Fruit fly (Drosophila melanogaster) whole organism, wandering third instar larva: ENCODE results near the gene SecS.

Source experiments
- Abd-B ChIP-seq: fragments of >200 bp; optimal IDR thresholded peaks from 2 replicates; lab custom pipeline; 2017; ENCODE audit warnings: missing biosample characterization, missing genetic modification characterization
- CG32264 ChIP-seq: fragments of 200-800 bp; sonication (Bioruptor generic); optimal IDR thresholded peaks from 2 replicates; lab custom pipeline; 2016; ENCODE audit warnings: missing biosample characterization, missing genetic modification characterization
- CG9705 ChIP-seq: fragments of 200-800 bp; sonication (Bioruptor generic); optimal IDR thresholded peaks from 2 replicates; lab custom pipeline; 2018; ENCODE audit warnings: missing biosample characterization, mild to moderate bottlenecking, missing genetic modification characterization
- Dfd ChIP-seq: fragments of >200 bp; optimal IDR thresholded peaks from 2 replicates; lab custom pipeline; 2017; ENCODE audit warnings: missing biosample characterization, missing genetic modification characterization
- Dif ChIP-seq: fragments of 200-275, 200-300 bp; sonication (Bioruptor generic); optimal IDR thresholded peaks from 2 replicates; lab custom pipeline; 2018; ENCODE audit warnings: missing biosample characterization, missing genetic modification characterization; ENCODE audit not compliant: partially characterized antibody
- GATAd ChIP-seq: sonication (Bioruptor generic); optimal IDR thresholded peaks from 2 replicates; lab custom pipeline; 2016; ENCODE audit warnings: missing biosample characterization, missing genetic modification characterization
- HLH106 ChIP-seq: fragments of 200-800 bp; optimal IDR thresholded peaks from 3 replicates; lab custom pipeline; 2019; ENCODE audit warnings: missing biosample characterization, mild to moderate bottlenecking, missing genetic modification characterization, moderate library complexity
- Hnf4 ChIP-seq: fragments of 200-800 bp; sonication (Bioruptor generic); optimal IDR thresholded peaks from 2 replicates; lab custom pipeline; 2016; ENCODE audit warnings: missing biosample characterization, mild to moderate bottlenecking, missing genetic modification characterization
- Hr78 ChIP-seq: fragments of >200 bp; optimal IDR thresholded peaks from 2 replicates; lab custom pipeline; 2017; ENCODE audit warnings: missing biosample characterization, missing genetic modification characterization
- Hr83 ChIP-seq: fragments of 200-300 bp; sonication (Bioruptor generic); optimal IDR thresholded peaks from 2 replicates; lab custom pipeline; 2016; ENCODE audit warnings: missing biosample characterization, mild to moderate bottlenecking, missing genetic modification characterization, moderate library complexity; ENCODE audit not compliant: poor library complexity, severe bottlenecking
- Jra ChIP-seq: sonication (Bioruptor generic); optimal IDR thresholded peaks from 2 replicates; lab custom pipeline; 2016; ENCODE audit warnings: missing biosample characterization, missing genetic modification characterization
- Myc ChIP-seq: fragments of >200 bp; optimal IDR thresholded peaks from 2 replicates; lab custom pipeline; 2017
- N ChIP-seq: fragments of >200 bp; optimal IDR thresholded peaks from 2 replicates; lab custom pipeline; 2018; ENCODE audit warnings: missing biosample characterization, missing external identifiers, missing genetic modification characterization
- OdsH ChIP-seq: fragments of 200-800 bp; sonication (Bioruptor generic); optimal IDR thresholded peaks from 2 replicates; lab custom pipeline; 2016; ENCODE audit warnings: missing biosample characterization, mild to moderate bottlenecking, missing genetic modification characterization
- Sp1 ChIP-seq: fragments of 200-800 bp; sonication (Bioruptor generic); optimal IDR thresholded peaks from 3 replicates; lab custom pipeline; 2019; ENCODE audit warnings: missing biosample characterization, mild to moderate bottlenecking, missing genetic modification characterization, moderate library complexity
- Vsx2 ChIP-seq: fragments of 200-300, 225-300 bp; sonication (Bioruptor generic); optimal IDR thresholded peaks from 2 replicates; lab custom pipeline; 2018; ENCODE audit warnings: missing biosample characterization, missing genetic modification characterization; ENCODE audit not compliant: partially characterized antibody
- br ChIP-seq: fragments of 200-800 bp; sonication (Bioruptor generic); optimal IDR thresholded peaks from 2 replicates; lab custom pipeline; 2016; ENCODE audit warnings: missing biosample characterization, missing genetic modification characterization
- brk ChIP-seq: fragments of 200-800 bp; sonication (Bioruptor generic); optimal IDR thresholded peaks from 2 replicates; lab custom pipeline; 2016; ENCODE audit warnings: missing biosample characterization, mild to moderate bottlenecking, missing genetic modification characterization
- dl ChIP-seq, 2 experiments: fragments of 175-275, 200-275 bp in 1 of 2; fragments of 200-275 bp in 1 of 2; sonication (Bioruptor generic); optimal IDR thresholded peaks; lab custom pipeline; 2018; ENCODE audit warnings: mild to moderate bottlenecking in 2 of 2, missing biosample characterization in 2 of 2, missing genetic modification characterization in 2 of 2, moderate library complexity in 2 of 2; ENCODE audit not compliant: partially characterized antibody in 2 of 2, insufficient read depth in 1 of 2
- dmrt93B ChIP-seq: fragments of 200-800 bp; sonication (Bioruptor generic); optimal IDR thresholded peaks from 2 replicates; lab custom pipeline; 2018; ENCODE audit warnings: missing biosample characterization, mild to moderate bottlenecking, missing genetic modification characterization
- dsf ChIP-seq: sonication (Bioruptor generic); optimal IDR thresholded peaks from 2 replicates; lab custom pipeline; 2016; ENCODE audit warnings: missing biosample characterization, missing genetic modification characterization, borderline replicate concordance
- ey ChIP-seq: fragments of 200-800 bp; sonication (Bioruptor generic); optimal IDR thresholded peaks from 2 replicates; lab custom pipeline; 2016; ENCODE audit warnings: missing biosample characterization, missing genetic modification characterization
- foxo ChIP-seq, 2 experiments: fragments of 200-800 bp; sonication (Bioruptor generic); optimal IDR thresholded peaks; 2 replicates in 1 of 2; 3 replicates in 1 of 2; lab custom pipeline; 2016 to 2017; ENCODE audit warnings: missing biosample characterization in 2 of 2, missing genetic modification characterization in 2 of 2
- fru ChIP-seq: fragments of 200-800 bp; sonication (Bioruptor generic); optimal IDR thresholded peaks from 3 replicates; lab custom pipeline; 2016; ENCODE audit warnings: missing biosample characterization, mild to moderate bottlenecking, missing genetic modification characterization
- h ChIP-seq: fragments of 200-800 bp; sonication (Bioruptor generic); optimal IDR thresholded peaks from 3 replicates; lab custom pipeline; 2016; ENCODE audit warnings: missing biosample characterization, mild to moderate bottlenecking, missing genetic modification characterization
- jim ChIP-seq: fragments of 175-275, 200-325 bp; sonication (Bioruptor generic); optimal IDR thresholded peaks from 2 replicates; lab custom pipeline; 2016; ENCODE audit warnings: missing biosample characterization, mild to moderate bottlenecking, missing genetic modification characterization
- lola ChIP-seq: fragments of >200 bp; optimal IDR thresholded peaks from 2 replicates; lab custom pipeline; 2017; ENCODE audit warnings: missing biosample characterization, missing genetic modification characterization
- pan ChIP-seq: fragments of >200 bp; optimal IDR thresholded peaks from 2 replicates; lab custom pipeline; 2017
- psq ChIP-seq: fragments of 200-800 bp; sonication (Bioruptor generic); optimal IDR thresholded peaks from 3 replicates; lab custom pipeline; 2017; ENCODE audit warnings: missing biosample characterization, mild to moderate bottlenecking, missing genetic modification characterization, moderate library complexity
- rgr ChIP-seq: fragments of 200-800 bp; sonication (Bioruptor generic); optimal IDR thresholded peaks from 3 replicates; lab custom pipeline; 2016; ENCODE audit warnings: missing biosample characterization, mild to moderate bottlenecking, missing genetic modification characterization
- sage ChIP-seq: fragments of 200-800 bp; sonication (Bioruptor generic); optimal IDR thresholded peaks from 2 replicates; lab custom pipeline; 2016; ENCODE audit warnings: missing biosample characterization, mild to moderate bottlenecking, missing genetic modification characterization
- sv ChIP-seq: fragments of 200-800 bp; sonication (Bioruptor generic); optimal IDR thresholded peaks from 3 replicates; lab custom pipeline; 2016; ENCODE audit warnings: missing biosample characterization, missing genetic modification characterization
- tai ChIP-seq: sonication (Bioruptor generic); optimal IDR thresholded peaks from 2 replicates; lab custom pipeline; 2016; ENCODE audit warnings: missing biosample characterization, missing genetic modification characterization
- usp ChIP-seq: fragments of >200 bp; optimal IDR thresholded peaks from 2 replicates; lab custom pipeline; 2017; ENCODE audit warnings: missing biosample characterization, missing genetic modification characterization
- woc ChIP-seq: sonication (Bioruptor generic); optimal IDR thresholded peaks from 2 replicates; lab custom pipeline; 2016; ENCODE audit warnings: missing biosample characterization, mild to moderate bottlenecking, missing genetic modification characterization

SecS gene

dm6 chr3R:5572900-5573665 lies 28.1 kb upstream of the SecS start (continued):
- TF ChIP-seq jim = no peak
- TF ChIP-seq sv = no peak
- no peak for TF ChIP-seq Hr78 (GFP tag; lab: Kevin White, UChicago)
- TF ChIP-seq CG32264 (GFP tag; lab: Kevin White, UChicago) = no peak
- TF ChIP-seq rgr = no peak
- no peak for TF ChIP-seq psq (GFP tag; lab: Kevin White, UChicago)
- TF ChIP-seq CG9705 (GFP tag; lab: Kevin White, UChicago) = no peak
- no peak for TF ChIP-seq Hnf4 (GFP tag; lab: Kevin White, UChicago)
- no peak for TF ChIP-seq dl (GFP tag; optimal IDR thresholded peaks at IDR 0.05; lab: Kevin White, UChicago; ENCODE audit: insufficient read depth in 1 of 2, partially characterized antibody in 2 of 2)
- peak; percentile 30 for TF ChIP-seq HLH106 (tag; lab: Kevin White, UChicago)
- no peak for TF ChIP-seq sage (GFP tag; lab: Kevin White, UChicago)
- TF ChIP-seq foxo (GFP tag; optimal IDR thresholded peaks at IDR 0.05; lab: Kevin White, UChicago) = peak in 1 of 2 experiments; percentile 26
- TF ChIP-seq pan (lab: Kevin White, UChicago) = no peak
- no peak for TF ChIP-seq Dfd (GFP tag; lab: Kevin White, UChicago)

dm6 chr3R:5573883-5574282 lies 27.4 kb upstream of the SecS start:
- peak; percentile 4 for TF ChIP-seq br (GFP tag; lab: Kevin White, UChicago)
- no peak for TF ChIP-seq sv

- TF ChIP-seq foxo (GFP tag; optimal IDR thresholded peaks at IDR 0.05; lab: Kevin White, UChicago) (no peak), brk (GFP tag; lab: Kevin White, UChicago) (no peak), Vsx2 (GFP tag; lab: Kevin White, UChicago) (no peak), jim (peak; percentile 58), br (GFP tag; lab: Kevin White, UChicago) (no peak), ey (GFP tag; lab: Kevin White, UChicago) (peak; percentile 34), Hr83 (GFP tag; lab: Kevin White, UChicago) (peak; percentile 88), Hnf4 (GFP tag; lab: Kevin White, UChicago) (no peak), woc (GFP tag; lab: Kevin White, UChicago) (no peak), Jra (no peak), h (GFP tag; lab: Kevin White, UChicago) (peak; percentile 54), Myc (lab: Kevin White, UChicago) (no peak), sage (GFP tag; lab: Kevin White, UChicago) (no peak), pan (lab: Kevin White, UChicago) (no peak), OdsH (GFP tag; lab: Kevin White, UChicago) (peak; percentile 15), CG9705 (GFP tag; lab: Kevin White, UChicago) (peak; percentile 16)
Observed at dm6 chr3R:5587863-5588519, 13.2 kb upstream of the SecS start, which contains the start of gene CG2926. TSS of gene CG2926 (minus strand) at chr3R:5588380.

dm6 chr3R:5588573-5588972 lies 12.7 kb upstream of the SecS start, which contains the start of gene PolZ2:
TSS of gene PolZ2 (plus strand) at chr3R:5588873.
- TF ChIP-seq fru (GFP tag; lab: Kevin White, UChicago) = no peak
- TF ChIP-seq h (GFP tag; lab: Kevin White, UChicago) = no peak
- no peak for TF ChIP-seq dmrt93B (GFP tag; lab: Kevin White, UChicago)
- no peak for TF ChIP-seq Myc (lab: Kevin White, UChicago)
- TF ChIP-seq usp (GFP tag; lab: Kevin White, UChicago) = no peak
- no peak for TF ChIP-seq Abd-B
- no peak for TF ChIP-seq CG9705 (GFP tag; lab: Kevin White, UChicago)
- no peak for TF ChIP-seq Hnf4 (GFP tag; lab: Kevin White, UChicago)
- no peak for TF ChIP-seq N
- no peak for TF ChIP-seq CG32264 (GFP tag; lab: Kevin White, UChicago)

dm6 chr3R:5591398-5591853 lies 9.8 kb upstream of the SecS start, which contains the start of the genes noi and Vha26:
TSS of gene noi (minus strand) at chr3R:5591459.
TSS of gene Vha26 (plus strand) at chr3R:5591763.
- no peak for TF ChIP-seq h (GFP tag; lab: Kevin White, UChicago)
- no peak for TF ChIP-seq sage (GFP tag; lab: Kevin White, UChicago)
- peak; percentile 80 for TF ChIP-seq Hr78 (GFP tag; lab: Kevin White, UChicago)
- no peak for TF ChIP-seq Myc (lab: Kevin White, UChicago)
- TF ChIP-seq sv = peak; percentile 17
- TF ChIP-seq brk (GFP tag; lab: Kevin White, UChicago) = no peak
- no peak for TF ChIP-seq Hnf4 (GFP tag; lab: Kevin White, UChicago)
- TF ChIP-seq dsf = no peak
- TF ChIP-seq HLH106 (tag; lab: Kevin White, UChicago) = peak; percentile 60
- no peak for TF ChIP-seq lola (GFP tag; lab: Kevin White, UChicago)
- TF ChIP-seq tai = no peak
- TF ChIP-seq Dif (GFP tag; lab: Kevin White, UChicago) = no peak
- no peak for TF ChIP-seq GATAd (GFP tag; lab: Kevin White, UChicago)
- TF ChIP-seq psq (GFP tag; lab: Kevin White, UChicago) = peak; percentile 17
- no peak for TF ChIP-seq dmrt93B (GFP tag; lab: Kevin White, UChicago)
- TF ChIP-seq CG9705 (GFP tag; lab: Kevin White, UChicago) = peak; percentile 35
- peak; percentile 10 for TF ChIP-seq Abd-B
- TF ChIP-seq jim = no peak
- TF ChIP-seq ey (GFP tag; lab: Kevin White, UChicago) = peak; percentile 22
- TF ChIP-seq Vsx2 (GFP tag; lab: Kevin White, UChicago) = no peak
- TF ChIP-seq br (GFP tag; lab: Kevin White, UChicago) = no peak
- TF ChIP-seq Jra = no peak
- no peak for TF ChIP-seq Hr83 (GFP tag; lab: Kevin White, UChicago)
- peak; percentile 19 for TF ChIP-seq Sp1
- no peak for TF ChIP-seq OdsH (GFP tag; lab: Kevin White, UChicago)
